Fruit fly (Drosophila melanogaster) whole organism, embryonic: ENCODE results near the gene CG2120.

Experiments used
- Antp ChIP-seq: fragments of 200-800 bp; sonication (Bioruptor generic); optimal IDR thresholded peaks from 3 replicates; lab custom pipeline; 2016; ENCODE audit warnings: missing biosample characterization, missing genetic modification characterization
- Bgb ChIP-seq: fragments of 200-800 bp; sonication (Bioruptor generic); IDR thresholded peaks from 2 replicates; pipeline ENCODE4 v1.3.6; 2022; ENCODE audit warnings: missing biosample characterization, missing genetic modification characterization; ENCODE audit not compliant: partially characterized antibody
- CG11456 ChIP-seq: fragments of 200-800 bp; sonication (Bioruptor generic); IDR thresholded peaks from 3 replicates; pipeline ENCODE4 v1.3.6; 2022; ENCODE audit warnings: missing biosample characterization, missing genetic modification characterization
- CG11696 ChIP-seq: fragments of 200-800 bp; sonication (Bioruptor generic); IDR thresholded peaks from 2 replicates; pipeline ENCODE4 v1.3.6; 2022; ENCODE audit warnings: missing biosample characterization, missing genetic modification characterization
- CG12104 ChIP-seq: fragments of 200-800 bp; sonication (Bioruptor generic); optimal IDR thresholded peaks from 3 replicates; lab custom pipeline; 2016; ENCODE audit warnings: missing biosample characterization, missing genetic modification characterization
- CG1233 ChIP-seq: fragments of 200-800 bp; sonication (Bioruptor generic); optimal IDR thresholded peaks from 4 replicates; lab custom pipeline; 2018; ENCODE audit warnings: missing biosample characterization, mild to moderate bottlenecking, missing genetic modification characterization
- CG12391 ChIP-seq: fragments of 200-800 bp; sonication (Bioruptor generic); optimal IDR thresholded peaks from 3 replicates; lab custom pipeline; 2018; ENCODE audit warnings: missing biosample characterization, mild to moderate bottlenecking, missing genetic modification characterization, moderate library complexity
- CG12659 ChIP-seq: fragments of 200-800 bp; sonication (Bioruptor generic); optimal IDR thresholded peaks from 3 replicates; lab custom pipeline; 2017; ENCODE audit warnings: mild to moderate bottlenecking, missing biosample characterization, missing genetic modification reagents, missing genetic modification characterization
- CG12769 ChIP-seq: fragments of 200-800 bp; sonication (Bioruptor generic); optimal IDR thresholded peaks from 2 replicates; lab custom pipeline; 2019; ENCODE audit warnings: missing biosample characterization, mild to moderate bottlenecking, missing genetic modification characterization, moderate library complexity
- CG12942 ChIP-seq: fragments of 200-800 bp; sonication (Bioruptor generic); optimal IDR thresholded peaks from 3 replicates; lab custom pipeline; 2016; ENCODE audit warnings: missing biosample characterization, missing genetic modification characterization
- CG13624 ChIP-seq: fragments of 200-800 bp; sonication (Bioruptor generic); optimal IDR thresholded peaks from 2 replicates; lab custom pipeline; 2016; ENCODE audit warnings: missing biosample characterization, missing genetic modification characterization
- CG17385 ChIP-seq: fragments of 200-800 bp; sonication (Bioruptor generic); optimal IDR thresholded peaks from 3 replicates; lab custom pipeline; 2018; ENCODE audit warnings: missing biosample characterization, mild to moderate bottlenecking, missing genetic modification characterization
- CG17568 ChIP-seq: fragments of 200-800 bp; sonication (Bioruptor generic); optimal IDR thresholded peaks from 2 replicates; lab custom pipeline; 2018; ENCODE audit warnings: missing biosample characterization, mild to moderate bottlenecking, missing genetic modification characterization, moderate library complexity
- CG17802 ChIP-seq: fragments of 200-800 bp; sonication (Bioruptor generic); optimal IDR thresholded peaks from 2 replicates; lab custom pipeline; 2018; ENCODE audit warnings: missing biosample characterization, mild to moderate bottlenecking, missing genetic modification characterization, moderate library complexity
- CG1792 ChIP-seq: fragments of 200-800 bp; sonication (Bioruptor generic); optimal IDR thresholded peaks from 2 replicates; lab custom pipeline; 2016; ENCODE audit warnings: missing biosample characterization, missing genetic modification characterization
- CG30403 ChIP-seq: fragments of 200-800 bp; sonication (Bioruptor generic); optimal IDR thresholded peaks from 3 replicates; lab custom pipeline; 2016; ENCODE audit warnings: missing biosample characterization, missing genetic modification characterization
- CG43689 ChIP-seq: fragments of 200-800 bp; sonication (Bioruptor generic); IDR thresholded peaks from 2 replicates; pipeline ENCODE4 v1.3.6; 2022; ENCODE audit warnings: missing biosample characterization, missing genetic modification characterization
- CG6765 ChIP-seq: fragments of 200-800 bp; sonication (Bioruptor generic); optimal IDR thresholded peaks from 3 replicates; lab custom pipeline; 2017; ENCODE audit warnings: missing biosample characterization, mild to moderate bottlenecking, missing genetic modification characterization
- CG7372 ChIP-seq: fragments of 200-800 bp; sonication (Bioruptor generic); IDR thresholded peaks from 2 replicates; pipeline ENCODE4 v1.3.6; 2022; ENCODE audit warnings: missing biosample characterization, missing genetic modification characterization
- Doc3 ChIP-seq: fragments of 200-800 bp; sonication (Bioruptor generic); IDR thresholded peaks from 3 replicates; pipeline ENCODE4 v1.3.6; 2022; ENCODE audit warnings: missing biosample characterization, missing genetic modification characterization; ENCODE audit not compliant: partially characterized antibody
- Ets65A ChIP-seq: fragments of 200-800 bp; sonication (Bioruptor generic); peaks from one replicate; lab custom pipeline; 2016; ENCODE audit warnings: missing biosample characterization, missing genetic modification characterization
- Hr3 ChIP-seq: fragments of 200-800 bp; sonication (Bioruptor generic); optimal IDR thresholded peaks from 3 replicates; lab custom pipeline; 2016; ENCODE audit warnings: missing biosample characterization, missing genetic modification characterization
- Lpt ChIP-seq: fragments of >200 bp; optimal IDR thresholded peaks from 2 replicates; lab custom pipeline; 2018; ENCODE audit warnings: missing biosample characterization, missing genetic modification characterization
- NFAT ChIP-seq: fragments of 200-800 bp; sonication (Bioruptor generic); IDR thresholded peaks from 2 replicates; pipeline ENCODE4 v1.3.6; 2022; ENCODE audit warnings: missing biosample characterization, missing genetic modification characterization
- Oaz ChIP-seq: fragments of 200-800 bp; sonication (Bioruptor generic); IDR thresholded peaks from 2 replicates; pipeline ENCODE4 v1.3.6; 2022; ENCODE audit warnings: missing biosample characterization, missing genetic modification characterization
- Opbp ChIP-seq: fragments of 200-800 bp; sonication (Bioruptor generic); IDR thresholded peaks from 3 replicates; pipeline ENCODE4 v1.3.6; 2022; ENCODE audit warnings: missing biosample characterization, missing genetic modification characterization; ENCODE audit not compliant: partially characterized antibody
- PHDP ChIP-seq: fragments of 200-800 bp; sonication (Bioruptor generic); optimal IDR thresholded peaks from 3 replicates; lab custom pipeline; 2018; ENCODE audit warnings: missing biosample characterization, mild to moderate bottlenecking, missing genetic modification characterization, moderate library complexity
- Sin3A ChIP-seq: fragments of >200 bp; optimal IDR thresholded peaks from 2 replicates; lab custom pipeline; 2018
- Sry-β ChIP-seq: fragments of 200-800 bp; sonication (Bioruptor generic); optimal IDR thresholded peaks from 2 replicates; lab custom pipeline; 2018; ENCODE audit warnings: missing biosample characterization, mild to moderate bottlenecking, missing genetic modification characterization, moderate library complexity
- TFAM ChIP-seq: fragments of 200-800 bp; sonication (Bioruptor generic); optimal IDR thresholded peaks from 2 replicates; lab custom pipeline; 2017; ENCODE audit warnings: missing biosample characterization, missing genetic modification characterization, inconsistent platforms
- Tbp ChIP-seq: fragments of >200 bp; optimal IDR thresholded peaks from 2 replicates; lab custom pipeline; 2018; ENCODE audit warnings: missing biosample characterization, missing genetic modification characterization
- bbx ChIP-seq: fragments of 200-800 bp; sonication (Bioruptor generic); IDR thresholded peaks from 2 replicates; pipeline ENCODE4 v1.3.6; 2022; ENCODE audit warnings: missing biosample characterization, missing genetic modification characterization; ENCODE audit not compliant: partially characterized antibody
- br ChIP-seq: fragments of >200 bp; optimal IDR thresholded peaks from 2 replicates; lab custom pipeline; 2017
- bsh ChIP-seq, 2 experiments: fragments of 200-800 bp; sonication (Bioruptor generic); optimal IDR thresholded peaks; 2 replicates each; lab custom pipeline; 2017 to 2018; ENCODE audit warnings: mild to moderate bottlenecking in 2 of 2, missing biosample characterization in 2 of 2, missing genetic modification characterization in 2 of 2, moderate library complexity in 1 of 2
- cg ChIP-seq: fragments of 200-800 bp; sonication (Bioruptor generic); optimal IDR thresholded peaks from 3 replicates; lab custom pipeline; 2019; ENCODE audit warnings: missing biosample characterization, mild to moderate bottlenecking, missing genetic modification characterization, moderate library complexity
- chif ChIP-seq, 2 experiments: fragments of 200-800 bp; sonication (Bioruptor generic); optimal IDR thresholded peaks; 3 replicates each; lab custom pipeline; 2016; ENCODE audit warnings: missing biosample characterization in 2 of 2, missing genetic modification characterization in 2 of 2
- chm ChIP-seq: fragments of 200-800 bp; sonication (Bioruptor generic); IDR thresholded peaks from 2 replicates; pipeline ENCODE4 v1.3.6; 2022; ENCODE audit warnings: missing biosample characterization, missing genetic modification characterization
- crol ChIP-seq: fragments of 200-800 bp; sonication (Bioruptor generic); IDR thresholded peaks from 2 replicates; pipeline ENCODE4 v1.3.6; 2022; ENCODE audit warnings: missing biosample characterization, missing genetic modification characterization
- en ChIP-seq: fragments of 200-800 bp; sonication (Bioruptor generic); optimal IDR thresholded peaks from 2 replicates; lab custom pipeline; 2016; ENCODE audit warnings: missing biosample characterization, missing genetic modification characterization
- gsb ChIP-seq: fragments of 200-800 bp; sonication (Bioruptor generic); IDR thresholded peaks from 2 replicates; pipeline ENCODE4 v1.3.6; 2022; ENCODE audit warnings: missing biosample characterization, missing genetic modification characterization
- gt ChIP-seq: fragments of 200-800 bp; sonication (Bioruptor generic); IDR thresholded peaks from 2 replicates; pipeline ENCODE4 v1.3.6; 2022; ENCODE audit warnings: missing biosample characterization, missing genetic modification characterization
- maf-S ChIP-seq: fragments of 200-800 bp; sonication (Bioruptor generic); optimal IDR thresholded peaks from 2 replicates; lab custom pipeline; 2016; ENCODE audit warnings: missing biosample characterization, missing genetic modification characterization
- nau ChIP-seq: fragments of 200-800 bp; sonication (Bioruptor generic); optimal IDR thresholded peaks from 3 replicates; lab custom pipeline; 2017; ENCODE audit warnings: missing biosample characterization, mild to moderate bottlenecking, missing genetic modification characterization, missing genetic modification reagents
- oc ChIP-seq: fragments of 200-800 bp; sonication (Bioruptor generic); optimal IDR thresholded peaks from 2 replicates; lab custom pipeline; 2018; ENCODE audit warnings: missing biosample characterization, mild to moderate bottlenecking, missing genetic modification characterization, moderate library complexity
- pros ChIP-seq: fragments of 200-800 bp; sonication (Bioruptor generic); optimal IDR thresholded peaks from 3 replicates; lab custom pipeline; 2019; ENCODE audit warnings: missing biosample characterization, mild to moderate bottlenecking, missing genetic modification characterization, moderate library complexity
- sc ChIP-seq, 3 experiments: fragments of >200 bp in 2 of 3; fragments of 200-800 bp in 1 of 3; sonication (Bioruptor generic) in 1 of 3; optimal IDR thresholded peaks; 2 replicates in 2 of 3; 3 replicates in 1 of 3; lab custom pipeline; 2017; ENCODE audit warnings: mild to moderate bottlenecking in 1 of 3, missing biosample characterization in 1 of 3, missing genetic modification characterization in 1 of 3, missing genetic modification reagents in 1 of 3
- sr ChIP-seq: fragments of 200-800 bp; sonication (Bioruptor generic); IDR thresholded peaks from 3 replicates; pipeline ENCODE4 v1.3.6; 2022; ENCODE audit warnings: missing biosample characterization, missing genetic modification characterization
- tx ChIP-seq: fragments of 200-800 bp; sonication (Bioruptor generic); optimal IDR thresholded peaks from 2 replicates; lab custom pipeline; 2016; ENCODE audit warnings: missing biosample characterization, missing genetic modification characterization
- zf30C ChIP-seq: fragments of 200-800 bp; sonication (Bioruptor generic); optimal IDR thresholded peaks from 3 replicates; lab custom pipeline; 2018; ENCODE audit warnings: missing biosample characterization, mild to moderate bottlenecking, missing genetic modification characterization

The CG2120 gene

DNA sequence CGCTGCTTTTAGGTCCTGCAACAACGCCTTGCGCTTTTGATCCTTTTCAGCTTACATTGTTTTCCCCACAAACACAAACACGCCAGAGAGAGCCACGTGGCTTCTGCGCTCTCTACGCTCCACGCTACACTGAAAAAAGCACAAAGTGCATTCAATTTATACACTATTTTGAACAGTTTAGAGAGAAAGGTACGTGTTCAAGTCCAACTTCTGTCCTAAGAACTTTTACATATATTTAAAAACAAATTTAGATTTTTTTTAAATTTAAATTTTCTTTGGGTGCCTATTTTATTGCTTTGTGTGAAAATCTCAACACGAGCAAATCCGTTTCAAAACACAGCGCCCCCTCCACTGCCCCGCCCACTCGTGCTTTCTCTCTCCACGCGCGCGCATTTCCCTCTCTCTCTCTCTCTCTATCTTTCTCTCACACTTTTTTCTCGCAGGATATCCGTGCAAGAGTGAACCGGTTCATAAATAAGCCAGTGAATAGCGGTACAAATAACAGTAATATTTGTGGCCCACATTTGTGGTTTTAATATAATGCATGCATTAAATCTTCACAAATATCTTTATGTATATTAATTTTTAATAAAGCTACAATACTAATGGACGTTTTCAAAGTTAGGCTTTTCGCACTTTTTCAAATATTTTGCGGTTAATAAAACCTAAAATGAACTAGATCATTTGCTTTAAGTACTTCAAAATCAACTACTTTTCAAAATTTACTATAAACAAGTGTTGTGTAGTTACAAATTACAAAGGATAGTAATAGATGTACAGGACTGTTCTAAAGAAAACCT, 35.4 kb upstream of the CG2120 start (continued):
- no peak for TF ChIP-seq Lpt (GFP tag; lab: Kevin White, UChicago)
- peak; percentile 92 for TF ChIP-seq Ets65A (GFP tag; lab: Kevin White, UChicago)
- peak; percentile 85 for TF ChIP-seq CG11696
- TF ChIP-seq CG1233: peak; percentile 70
- TF ChIP-seq Opbp (GFP tag; lab: Robert Waterston, UW): no peak
- TF ChIP-seq gsb: peak; percentile 78
- TF ChIP-seq CG6765 (GFP tag; lab: Kevin White, UChicago): peak; percentile 70
- peak; percentile 8 for TF ChIP-seq tx (GFP tag; lab: Kevin White, UChicago)
- peak; percentile 70 for TF ChIP-seq zf30C
- peak; percentile 12 for TF ChIP-seq Sry-β (GFP tag; lab: Kevin White, UChicago)
- no peak for TF ChIP-seq Tbp
- TF ChIP-seq Doc3 (GFP tag; lab: Robert Waterston, UW): no peak
- no peak for TF ChIP-seq pros (GFP tag; lab: Kevin White, UChicago)
- peak; percentile 81 for TF ChIP-seq CG30403
- peak in 1 of 2 experiments; percentile 54 for TF ChIP-seq chif (GFP tag; optimal IDR thresholded peaks at IDR 0.05; lab: Kevin White, UChicago)
- peak; percentile 60 for TF ChIP-seq CG13624 (GFP tag; lab: Kevin White, UChicago)
- TF ChIP-seq CG12942 (GFP tag; lab: Kevin White, UChicago): peak; percentile 67
- peak; percentile 74 for TF ChIP-seq nau
- peak; percentile 64 for TF ChIP-seq NFAT (GFP tag; lab: Robert Waterston, UW)
- TF ChIP-seq Oaz (GFP tag; lab: Robert Waterston, UW): peak; percentile 65
- TF ChIP-seq Antp (GFP tag; lab: Kevin White, UChicago): peak; percentile 46
- TF ChIP-seq CG12769 (tag; lab: Kevin White, UChicago): peak; percentile 67
- TF ChIP-seq Hr3 (GFP tag; lab: Kevin White, UChicago): peak; percentile 68
- TF ChIP-seq CG1792 (GFP tag; lab: Kevin White, UChicago): peak; percentile 48
- TF ChIP-seq CG43689 (GFP tag; lab: Robert Waterston, UW): peak; percentile 63
- TF ChIP-seq CG12391 (tag; lab: Kevin White, UChicago): peak; percentile 86
- TF ChIP-seq CG17385 (GFP tag; lab: Kevin White, UChicago): peak; percentile 82
- no peak for TF ChIP-seq bbx (GFP tag; lab: Robert Waterston, UW)
- peak; percentile 47 for TF ChIP-seq CG17802
- TF ChIP-seq maf-S (GFP tag; lab: Kevin White, UChicago): peak; percentile 6
- TF ChIP-seq gt (GFP tag; lab: Robert Waterston, UW): peak; percentile 38; the same call in 1 of the 2 replicates
- peak; percentile 80 for TF ChIP-seq CG7372 (GFP tag; lab: Robert Waterston, UW)
- TF ChIP-seq PHDP: peak; percentile 85
- TF ChIP-seq oc (tag; lab: Kevin White, UChicago): peak; percentile 85
- no peak for TF ChIP-seq crol (GFP tag; lab: Robert Waterston, UW)
- TF ChIP-seq sc (optimal IDR thresholded peaks at IDR 0.05; lab: Kevin White, UChicago): no peak
- TF ChIP-seq sc (GFP tag; optimal IDR thresholded peaks at IDR 0.05; lab: Kevin White, UChicago): peak; percentile 69
- peak; percentile 62 to 90 for TF ChIP-seq bsh (GFP tag; optimal IDR thresholded peaks at IDR 0.05; lab: Kevin White, UChicago)
- TF ChIP-seq CG17568 (GFP tag; lab: Kevin White, UChicago): peak; percentile 71
- TF ChIP-seq br (lab: Kevin White, UChicago): no peak
- no peak for TF ChIP-seq Bgb
- TF ChIP-seq cg (GFP tag; lab: Kevin White, UChicago): no peak
- no peak for TF ChIP-seq Sin3A (lab: Kevin White, UChicago)
- TF ChIP-seq CG12659: peak; percentile 87
- TF ChIP-seq TFAM (GFP tag; lab: Kevin White, UChicago): no peak
- TF ChIP-seq CG12104 (GFP tag; lab: Kevin White, UChicago): peak; percentile 68
- peak; percentile 85 for TF ChIP-seq CG11456 (GFP tag; lab: Robert Waterston, UW)
- TF ChIP-seq en (GFP tag; lab: Kevin White, UChicago): no peak
- peak; percentile 87 for TF ChIP-seq chm (GFP tag; lab: Robert Waterston, UW)
- peak; percentile 72; the same call in 1 of the 3 replicates for TF ChIP-seq sr (GFP tag; lab: Robert Waterston, UW)
